Worm (Caenorhabditis elegans) whole organism, L3 larva: ENCODE measurements around the gene twf-2.

Experiments used
- R02D3.7 ChIP-seq: fragments of 150-350 bp; optimal IDR thresholded peaks from 2 replicates; lab custom pipeline; 2014; ENCODE audit warnings: missing biosample characterization, missing genetic modification characterization
- ZK546.5 ChIP-seq: sonication (generic microtip); optimal IDR thresholded peaks from 2 replicates; lab custom pipeline; 2017; ENCODE audit warnings: missing biosample characterization, missing genetic modification characterization
- aly-2 ChIP-seq: fragments of 150-350 bp; optimal IDR thresholded peaks from 2 replicates; lab custom pipeline; 2014; ENCODE audit warnings: missing biosample characterization, missing genetic modification characterization
- ama-1 ChIP-seq: fragments of 150-350 bp; optimal IDR thresholded peaks from 2 replicates; lab custom pipeline; 2018
- ceh-16 ChIP-seq: sonication (generic microtip); optimal IDR thresholded peaks from 2 replicates; lab custom pipeline; 2017; ENCODE audit warnings: missing biosample characterization, missing genetic modification characterization
- ceh-28 ChIP-seq: fragments of 150-350 bp; optimal IDR thresholded peaks from 2 replicates; lab custom pipeline; 2014; ENCODE audit warnings: missing biosample characterization, missing genetic modification reagents, missing genetic modification characterization
- ceh-82 ChIP-seq: fragments of 150-350 bp; optimal IDR thresholded peaks from 2 replicates; lab custom pipeline; 2014; ENCODE audit warnings: missing biosample characterization, missing genetic modification characterization
- ceh-9 ChIP-seq: sonication (generic microtip); optimal IDR thresholded peaks from 2 replicates; lab custom pipeline; 2018; ENCODE audit warnings: missing biosample characterization, missing genetic modification characterization
- daf-12 ChIP-seq: fragments of 150-350 bp; optimal IDR thresholded peaks from 2 replicates; lab custom pipeline; 2014; ENCODE audit warnings: missing biosample characterization, missing genetic modification reagents, missing genetic modification characterization
- egl-27 ChIP-seq: sonication (generic microtip); optimal IDR thresholded peaks from 4 replicates; lab custom pipeline; 2017; ENCODE audit warnings: missing biosample characterization, missing genetic modification reagents, missing genetic modification characterization
- egl-5 ChIP-seq: fragments of 150-350 bp; optimal IDR thresholded peaks from 2 replicates; lab custom pipeline; 2017; ENCODE audit warnings: missing biosample characterization, missing genetic modification reagents, missing genetic modification characterization, inconsistent platforms
- elt-1 ChIP-seq: fragments of 150-350 bp; optimal IDR thresholded peaks from 2 replicates; lab custom pipeline; 2014; ENCODE audit warnings: missing biosample characterization, missing genetic modification characterization
- elt-2 ChIP-seq: sonication (generic microtip); optimal IDR thresholded peaks from 2 replicates; lab custom pipeline; 2016; ENCODE audit warnings: missing genetic modification reagents, mild to moderate bottlenecking, missing genetic modification characterization, missing compliant biosample characterization
- elt-3 ChIP-seq, 3 experiments: fragments of 150-350 bp in 1 of 3; sonication (generic microtip) in 2 of 3; optimal IDR thresholded peaks; 2 replicates in 2 of 3; 4 replicates in 1 of 3; lab custom pipeline; 2014 to 2017; ENCODE audit warnings: missing biosample characterization in 3 of 3, missing genetic modification characterization in 3 of 3
- eor-1 ChIP-seq, 2 experiments: fragments of 150-350 bp; optimal IDR thresholded peaks; 2 replicates each; lab custom pipeline; 2014 to 2018; ENCODE audit warnings: missing biosample characterization in 2 of 2, missing genetic modification characterization in 2 of 2
- fkh-10 ChIP-seq: sonication (generic microtip); optimal IDR thresholded peaks from 2 replicates; lab custom pipeline; 2017; ENCODE audit warnings: missing biosample characterization, missing genetic modification reagents, missing genetic modification characterization
- fkh-2 ChIP-seq: fragments of 150-350 bp; optimal IDR thresholded peaks from 2 replicates; lab custom pipeline; 2014; ENCODE audit warnings: missing biosample characterization, missing genetic modification reagents, missing genetic modification characterization
- fos-1 ChIP-seq: fragments of 150-350 bp; optimal IDR thresholded peaks from 2 replicates; lab custom pipeline; 2014; ENCODE audit warnings: missing biosample characterization, missing genetic modification characterization
- hmg-11 ChIP-seq: sonication (generic microtip); optimal IDR thresholded peaks from 2 replicates; lab custom pipeline; 2016; ENCODE audit warnings: missing genetic modification characterization, missing compliant biosample characterization
- jun-1 ChIP-seq: fragments of 150-350 bp; optimal IDR thresholded peaks from 2 replicates; lab custom pipeline; 2014; ENCODE audit warnings: missing biosample characterization, missing genetic modification reagents, missing genetic modification characterization
- lin-15B ChIP-seq: fragments of 150-350 bp; optimal IDR thresholded peaks from 2 replicates; lab custom pipeline; 2014; ENCODE audit warnings: missing biosample characterization, missing genetic modification characterization
- lin-39 ChIP-seq: fragments of 150-350 bp; optimal IDR thresholded peaks from 2 replicates; lab custom pipeline; 2018; ENCODE audit warnings: missing biosample characterization, missing genetic modification reagents, missing genetic modification characterization
- lsy-12 ChIP-seq: sonication (generic microtip); optimal IDR thresholded peaks from 2 replicates; lab custom pipeline; 2016; ENCODE audit warnings: mild to moderate bottlenecking, missing genetic modification characterization, missing compliant biosample characterization
- mdl-1 ChIP-seq: fragments of 150-350 bp; optimal IDR thresholded peaks from 2 replicates; lab custom pipeline; 2014; ENCODE audit warnings: missing biosample characterization, missing genetic modification characterization
- mml-1 ChIP-seq: fragments of 150-350 bp; sonication (generic microtip); optimal IDR thresholded peaks from 3 replicates; lab custom pipeline; 2014; ENCODE audit warnings: missing biosample characterization, missing genetic modification characterization
- nfya-1 ChIP-seq: sonication (generic microtip); optimal IDR thresholded peaks from 2 replicates; lab custom pipeline; 2017; ENCODE audit warnings: missing genetic modification characterization, mild to moderate bottlenecking, missing compliant biosample characterization, antibody characterized with exemption, moderate library complexity; ENCODE audit not compliant: insufficient read depth
- nhr-11 ChIP-seq: fragments of 150-350 bp; optimal IDR thresholded peaks from 2 replicates; lab custom pipeline; 2014; ENCODE audit warnings: missing biosample characterization, missing genetic modification characterization
- nhr-12 ChIP-seq: fragments of 150-350 bp; optimal IDR thresholded peaks from 2 replicates; lab custom pipeline; 2014; ENCODE audit warnings: missing biosample characterization, missing genetic modification characterization
- nhr-23 ChIP-seq: fragments of 150-350 bp; optimal IDR thresholded peaks from 2 replicates; lab custom pipeline; 2014; ENCODE audit warnings: missing biosample characterization, missing genetic modification reagents, missing genetic modification characterization
- nhr-237 ChIP-seq: fragments of 150-350 bp; optimal IDR thresholded peaks from 2 replicates; lab custom pipeline; 2014; ENCODE audit warnings: missing biosample characterization, missing genetic modification characterization
- nhr-25 ChIP-seq: sonication (generic microtip); optimal IDR thresholded peaks from 2 replicates; lab custom pipeline; 2017; ENCODE audit warnings: missing biosample characterization, missing genetic modification characterization
- nhr-28 ChIP-seq: fragments of 150-350 bp; optimal IDR thresholded peaks from 2 replicates; lab custom pipeline; 2014; ENCODE audit warnings: missing biosample characterization, missing genetic modification characterization
- nhr-43 ChIP-seq: sonication (generic microtip); optimal IDR thresholded peaks from 2 replicates; lab custom pipeline; 2016; ENCODE audit warnings: mild to moderate bottlenecking, missing genetic modification characterization, missing compliant biosample characterization; ENCODE audit not compliant: poor library complexity, severe bottlenecking
- nhr-67 ChIP-seq: fragments of 150-350 bp; optimal IDR thresholded peaks from 2 replicates; lab custom pipeline; 2014; ENCODE audit warnings: missing biosample characterization, missing genetic modification characterization
- nhr-76 ChIP-seq: fragments of 150-350 bp; sonication (generic microtip); optimal IDR thresholded peaks from 5 replicates; lab custom pipeline; 2014; ENCODE audit warnings: missing biosample characterization, missing genetic modification characterization
- nhr-77 ChIP-seq: fragments of 150-350 bp; optimal IDR thresholded peaks from 2 replicates; lab custom pipeline; 2014; ENCODE audit warnings: missing biosample characterization, missing genetic modification characterization
- pha-4 ChIP-seq: fragments of 150-350 bp; optimal IDR thresholded peaks from 2 replicates; lab custom pipeline; 2014; ENCODE audit warnings: missing biosample characterization, missing genetic modification reagents, missing genetic modification characterization
- pqm-1 ChIP-seq: fragments of 150-350 bp; optimal IDR thresholded peaks from 2 replicates; lab custom pipeline; 2017; ENCODE audit warnings: missing biosample characterization, missing genetic modification characterization, inconsistent platforms
- sea-2 ChIP-seq: fragments of 150-350 bp; sonication (generic microtip); optimal IDR thresholded peaks from 4 replicates; lab custom pipeline; 2014; ENCODE audit warnings: missing biosample characterization, missing genetic modification reagents, missing genetic modification characterization
- skn-1 ChIP-seq: fragments of 150-350 bp; optimal IDR thresholded peaks from 2 replicates; lab custom pipeline; 2014; ENCODE audit warnings: missing biosample characterization, missing genetic modification characterization
- snpc-4 ChIP-seq: fragments of 150-350 bp; optimal IDR thresholded peaks from 2 replicates; lab custom pipeline; 2014; ENCODE audit warnings: missing biosample characterization, missing genetic modification characterization
- tbx-2 ChIP-seq: sonication (generic microtip); optimal IDR thresholded peaks from 2 replicates; lab custom pipeline; 2016; ENCODE audit warnings: mild to moderate bottlenecking, missing genetic modification characterization, missing compliant biosample characterization
- unc-39 ChIP-seq: sonication (generic microtip); optimal IDR thresholded peaks from 4 replicates; lab custom pipeline; 2017; ENCODE audit warnings: missing biosample characterization, missing genetic modification characterization
- unc-62 ChIP-seq: fragments of 150-350 bp; sonication (generic microtip); optimal IDR thresholded peaks from 4 replicates; lab custom pipeline; 2014; ENCODE audit warnings: missing biosample characterization, missing genetic modification reagents, missing genetic modification characterization
- zag-1 ChIP-seq: fragments of 150-350 bp; optimal IDR thresholded peaks from 2 replicates; lab custom pipeline; 2014; ENCODE audit warnings: missing biosample characterization, missing genetic modification characterization
- ztf-11 ChIP-seq: fragments of 150-350 bp; optimal IDR thresholded peaks from 2 replicates; lab custom pipeline; 2014; ENCODE audit warnings: missing biosample characterization, missing genetic modification characterization
- ztf-4 ChIP-seq: fragments of 150-350 bp; optimal IDR thresholded peaks from 2 replicates; lab custom pipeline; 2014; ENCODE audit warnings: missing biosample characterization, missing genetic modification characterization

Gene twf-2

ce11 chrX:16403424-16403823, 42.6 kb upstream of the twf-2 start:
- TF ChIP-seq lin-39 (tag; lab: Kevin White, UChicago) (peak; percentile 13), R02D3.7 (no peak)

ce11 chrX:16404815-16405214, 41.2 kb upstream of the twf-2 start:
- TF ChIP-seq jun-1, result no peak
- no peak for TF ChIP-seq fkh-2 (tag; lab: Kevin White, UChicago)
- TF ChIP-seq ceh-16 (tag; lab: Kevin White, UChicago), result no peak
- no peak for TF ChIP-seq sea-2 (GFP tag; lab: Kevin White, UChicago)
- TF ChIP-seq nhr-25 (tag; lab: Kevin White, UChicago), result no peak
- TF ChIP-seq lsy-12 (tag; lab: Kevin White, UChicago), result no peak
- TF ChIP-seq ama-1 (lab: Kevin White, UChicago), result no peak
- no peak for TF ChIP-seq eor-1 (tag; optimal IDR thresholded peaks at IDR 0.05; lab: Kevin White, UChicago)
- TF ChIP-seq ZK546.5 (tag; lab: Kevin White, UChicago), result no peak
- no peak for TF ChIP-seq nhr-43 (tag; lab: Kevin White, UChicago)
- no peak for TF ChIP-seq elt-3 (tag; optimal IDR thresholded peaks at IDR 0.05; lab: Kevin White, UChicago)
- TF ChIP-seq egl-5 (tag; lab: Kevin White, UChicago), result peak; percentile 88
- TF ChIP-seq aly-2 (tag; lab: Kevin White, UChicago), result no peak
- TF ChIP-seq R02D3.7, result no peak
- peak; percentile 38 for TF ChIP-seq pqm-1 (tag; lab: Kevin White, UChicago)
- TF ChIP-seq ceh-9 (tag; lab: Kevin White, UChicago), result no peak
- no peak for TF ChIP-seq tbx-2 (tag; lab: Kevin White, UChicago)
- no peak for TF ChIP-seq nhr-28
- no peak for TF ChIP-seq egl-27 (tag; lab: Kevin White, UChicago)
- no peak for TF ChIP-seq nhr-11 (tag; lab: Kevin White, UChicago)
- no peak for TF ChIP-seq unc-39 (tag; lab: Kevin White, UChicago)
- no peak for TF ChIP-seq nfya-1 (tag; lab: Kevin White, UChicago)
- peak; percentile 60 for TF ChIP-seq pha-4
- TF ChIP-seq daf-12, result no peak
- no peak for TF ChIP-seq nhr-67 (tag; lab: Kevin White, UChicago)
- no peak for TF ChIP-seq fkh-10
- TF ChIP-seq fos-1 (tag; lab: Kevin White, UChicago), result no peak
- peak; percentile 28 for TF ChIP-seq lin-39 (tag; lab: Kevin White, UChicago)
- TF ChIP-seq nhr-12, result no peak
- TF ChIP-seq ceh-28 (tag; lab: Kevin White, UChicago), result peak; percentile 70
- no peak for TF ChIP-seq zag-1
- TF ChIP-seq mml-1 (tag; lab: Kevin White, UChicago), result no peak
- TF ChIP-seq ceh-82 (tag; lab: Kevin White, UChicago), result no peak
- no peak for TF ChIP-seq ztf-11 (tag; lab: Kevin White, UChicago)
- TF ChIP-seq nhr-23 (tag; lab: Kevin White, UChicago), result no peak
- TF ChIP-seq unc-62 (GFP tag; lab: Kevin White, UChicago), result no peak
- no peak for TF ChIP-seq hmg-11 (tag; lab: Kevin White, UChicago)
- TF ChIP-seq ztf-4, result no peak
- TF ChIP-seq mdl-1, result no peak
- no peak for TF ChIP-seq skn-1
- no peak for TF ChIP-seq nhr-76
- TF ChIP-seq snpc-4, result no peak
- TF ChIP-seq lin-15B (tag; lab: Kevin White, UChicago), result no peak
- no peak for TF ChIP-seq nhr-237 (tag; lab: Kevin White, UChicago)
- TF ChIP-seq nhr-77 (tag; lab: Kevin White, UChicago), result no peak
- peak; percentile 51 for TF ChIP-seq elt-2 (tag; lab: Kevin White, UChicago)
- no peak for TF ChIP-seq elt-1 (tag; lab: Kevin White, UChicago)
